Worm (Caenorhabditis elegans) whole organism, L3 larva: ENCODE measurements around the gene C06C6.8.

Experiments used
- R02D3.7 ChIP-seq: fragments of 150-350 bp; optimal IDR thresholded peaks from 2 replicates; lab custom pipeline; 2014; ENCODE audit warnings: missing biosample characterization, missing genetic modification characterization
- ZK546.5 ChIP-seq: sonication (generic microtip); optimal IDR thresholded peaks from 2 replicates; lab custom pipeline; 2017; ENCODE audit warnings: missing biosample characterization, missing genetic modification characterization
- ama-1 ChIP-seq: fragments of 150-350 bp; optimal IDR thresholded peaks from 2 replicates; lab custom pipeline; 2018
- ceh-28 ChIP-seq: fragments of 150-350 bp; optimal IDR thresholded peaks from 2 replicates; lab custom pipeline; 2014; ENCODE audit warnings: missing biosample characterization, missing genetic modification reagents, missing genetic modification characterization
- egl-5 ChIP-seq: fragments of 150-350 bp; optimal IDR thresholded peaks from 2 replicates; lab custom pipeline; 2017; ENCODE audit warnings: missing biosample characterization, missing genetic modification reagents, missing genetic modification characterization, inconsistent platforms
- elt-1 ChIP-seq: fragments of 150-350 bp; optimal IDR thresholded peaks from 2 replicates; lab custom pipeline; 2014; ENCODE audit warnings: missing biosample characterization, missing genetic modification characterization
- elt-2 ChIP-seq: sonication (generic microtip); optimal IDR thresholded peaks from 2 replicates; lab custom pipeline; 2016; ENCODE audit warnings: missing genetic modification reagents, mild to moderate bottlenecking, missing genetic modification characterization, missing compliant biosample characterization
- eor-1 ChIP-seq, 2 experiments: fragments of 150-350 bp; optimal IDR thresholded peaks; 2 replicates each; lab custom pipeline; 2014 to 2018; ENCODE audit warnings: missing biosample characterization in 2 of 2, missing genetic modification characterization in 2 of 2
- fkh-10 ChIP-seq: sonication (generic microtip); optimal IDR thresholded peaks from 2 replicates; lab custom pipeline; 2017; ENCODE audit warnings: missing biosample characterization, missing genetic modification reagents, missing genetic modification characterization
- fkh-2 ChIP-seq: fragments of 150-350 bp; optimal IDR thresholded peaks from 2 replicates; lab custom pipeline; 2014; ENCODE audit warnings: missing biosample characterization, missing genetic modification reagents, missing genetic modification characterization
- jun-1 ChIP-seq: fragments of 150-350 bp; optimal IDR thresholded peaks from 2 replicates; lab custom pipeline; 2014; ENCODE audit warnings: missing biosample characterization, missing genetic modification reagents, missing genetic modification characterization
- lin-39 ChIP-seq: fragments of 150-350 bp; optimal IDR thresholded peaks from 2 replicates; lab custom pipeline; 2018; ENCODE audit warnings: missing biosample characterization, missing genetic modification reagents, missing genetic modification characterization
- lsy-12 ChIP-seq: sonication (generic microtip); optimal IDR thresholded peaks from 2 replicates; lab custom pipeline; 2016; ENCODE audit warnings: mild to moderate bottlenecking, missing genetic modification characterization, missing compliant biosample characterization
- nfya-1 ChIP-seq: sonication (generic microtip); optimal IDR thresholded peaks from 2 replicates; lab custom pipeline; 2017; ENCODE audit warnings: missing genetic modification characterization, mild to moderate bottlenecking, missing compliant biosample characterization, antibody characterized with exemption, moderate library complexity; ENCODE audit not compliant: insufficient read depth
- nhr-12 ChIP-seq: fragments of 150-350 bp; optimal IDR thresholded peaks from 2 replicates; lab custom pipeline; 2014; ENCODE audit warnings: missing biosample characterization, missing genetic modification characterization
- nhr-23 ChIP-seq: fragments of 150-350 bp; optimal IDR thresholded peaks from 2 replicates; lab custom pipeline; 2014; ENCODE audit warnings: missing biosample characterization, missing genetic modification reagents, missing genetic modification characterization
- nhr-237 ChIP-seq: fragments of 150-350 bp; optimal IDR thresholded peaks from 2 replicates; lab custom pipeline; 2014; ENCODE audit warnings: missing biosample characterization, missing genetic modification characterization
- nhr-28 ChIP-seq: fragments of 150-350 bp; optimal IDR thresholded peaks from 2 replicates; lab custom pipeline; 2014; ENCODE audit warnings: missing biosample characterization, missing genetic modification characterization
- nhr-43 ChIP-seq: sonication (generic microtip); optimal IDR thresholded peaks from 2 replicates; lab custom pipeline; 2016; ENCODE audit warnings: mild to moderate bottlenecking, missing genetic modification characterization, missing compliant biosample characterization; ENCODE audit not compliant: poor library complexity, severe bottlenecking
- pha-4 ChIP-seq: fragments of 150-350 bp; optimal IDR thresholded peaks from 2 replicates; lab custom pipeline; 2014; ENCODE audit warnings: missing biosample characterization, missing genetic modification reagents, missing genetic modification characterization
- pqm-1 ChIP-seq: fragments of 150-350 bp; optimal IDR thresholded peaks from 2 replicates; lab custom pipeline; 2017; ENCODE audit warnings: missing biosample characterization, missing genetic modification characterization, inconsistent platforms
- skn-1 ChIP-seq: fragments of 150-350 bp; optimal IDR thresholded peaks from 2 replicates; lab custom pipeline; 2014; ENCODE audit warnings: missing biosample characterization, missing genetic modification characterization
- tbx-2 ChIP-seq: sonication (generic microtip); optimal IDR thresholded peaks from 2 replicates; lab custom pipeline; 2016; ENCODE audit warnings: mild to moderate bottlenecking, missing genetic modification characterization, missing compliant biosample characterization
- zag-1 ChIP-seq: fragments of 150-350 bp; optimal IDR thresholded peaks from 2 replicates; lab custom pipeline; 2014; ENCODE audit warnings: missing biosample characterization, missing genetic modification characterization
- ztf-11 ChIP-seq: fragments of 150-350 bp; optimal IDR thresholded peaks from 2 replicates; lab custom pipeline; 2014; ENCODE audit warnings: missing biosample characterization, missing genetic modification characterization
- ztf-4 ChIP-seq: fragments of 150-350 bp; optimal IDR thresholded peaks from 2 replicates; lab custom pipeline; 2014; ENCODE audit warnings: missing biosample characterization, missing genetic modification characterization

C06C6.8 gene

DNA sequence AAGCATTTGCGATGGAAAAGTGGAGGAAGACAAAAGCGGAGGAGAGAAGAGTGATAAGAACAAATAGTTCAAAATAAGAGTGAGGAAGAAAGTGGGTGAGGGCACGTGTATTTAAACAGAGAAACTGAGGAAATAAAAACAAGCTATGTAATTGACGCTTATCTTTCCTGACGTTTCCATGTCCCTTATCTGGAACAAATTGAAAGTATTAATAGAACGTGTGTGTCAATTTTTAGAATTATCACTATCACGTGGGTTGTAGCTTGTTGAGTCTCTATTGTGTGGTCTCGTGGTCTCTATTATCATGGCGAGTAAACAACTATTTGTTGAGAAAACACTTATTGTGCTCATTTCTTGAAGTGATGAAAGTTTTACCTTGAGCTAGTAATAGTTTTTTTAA is 48.9 kb downstream of the C06C6.8 start, which contains the start of gene T10C6.15:
Gene T10C6.15, minus strand, starts transcription at position 104 of the 400 bp plus-strand sequence.
- TF ChIP-seq nhr-43, result peak; percentile 57
- no peak for TF ChIP-seq ceh-28 (tag; lab: Kevin White, UChicago)
- no peak for TF ChIP-seq tbx-2 (tag; lab: Kevin White, UChicago)
- TF ChIP-seq elt-1 (tag; lab: Kevin White, UChicago), result no peak
- no peak for TF ChIP-seq ztf-11
- no peak for TF ChIP-seq ama-1 (lab: Kevin White, UChicago)
- TF ChIP-seq lsy-12 (tag; lab: Kevin White, UChicago), result no peak
- TF ChIP-seq nhr-12 (tag; lab: Kevin White, UChicago), result no peak
- no peak for TF ChIP-seq skn-1 (tag; lab: Kevin White, UChicago)
- peak; percentile 82 for TF ChIP-seq jun-1 (tag; lab: Kevin White, UChicago)
- TF ChIP-seq fkh-2 (tag; lab: Kevin White, UChicago), result no peak
- peak; percentile 99 for TF ChIP-seq elt-2 (tag; lab: Kevin White, UChicago)
- TF ChIP-seq nfya-1 (tag; lab: Kevin White, UChicago), result no peak
- TF ChIP-seq lin-39 (tag; lab: Kevin White, UChicago), result no peak
- peak; percentile 90 for TF ChIP-seq pha-4 (tag; lab: Kevin White, UChicago)
- TF ChIP-seq pqm-1, result peak; percentile 92
- no peak for TF ChIP-seq ZK546.5
- no peak for TF ChIP-seq zag-1 (tag; lab: Kevin White, UChicago)
- no peak for TF ChIP-seq nhr-23 (tag; lab: Kevin White, UChicago)

DNA sequence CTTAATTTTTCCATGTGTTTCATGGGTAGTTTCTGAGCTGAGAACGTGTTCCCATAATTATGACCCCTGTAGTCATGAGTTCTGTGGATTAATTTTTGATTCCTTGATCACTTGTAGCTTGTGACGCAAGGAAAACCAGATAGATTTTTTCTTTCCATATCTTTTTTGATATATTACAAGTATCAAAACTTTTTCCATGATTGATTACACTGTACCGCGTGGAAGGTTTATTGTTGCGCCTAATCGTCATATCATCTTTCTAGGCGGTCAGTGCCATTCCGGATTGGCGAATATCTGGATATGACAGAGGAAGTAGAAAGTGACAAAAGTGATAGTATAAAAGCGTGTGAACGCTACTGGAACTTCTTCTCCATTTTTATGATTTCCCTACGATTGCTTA is 49.6 kb downstream of the C06C6.8 start, which contains the start of gene ZK285.2:
Gene ZK285.2, plus strand, starts transcription at position 301 of the 400 bp plus-strand sequence.
- TF ChIP-seq eor-1 (tag; optimal IDR thresholded peaks at IDR 0.05; lab: Kevin White, UChicago) (no peak), R02D3.7 (tag; lab: Kevin White, UChicago) (no peak), skn-1 (tag; lab: Kevin White, UChicago) (no peak), nhr-28 (no peak), egl-5 (tag; lab: Kevin White, UChicago) (no peak), fkh-10 (GFP tag; lab: Kevin White, UChicago) (no peak), nhr-43 (no peak), nhr-237 (tag; lab: Kevin White, UChicago) (no peak), elt-1 (tag; lab: Kevin White, UChicago) (no peak), zag-1 (tag; lab: Kevin White, UChicago) (no peak), ztf-4 (tag; lab: Kevin White, UChicago) (no peak), lsy-12 (tag; lab: Kevin White, UChicago) (no peak)
- TF ChIP-seq, all 47 proteins: peak for 0

DNA sequence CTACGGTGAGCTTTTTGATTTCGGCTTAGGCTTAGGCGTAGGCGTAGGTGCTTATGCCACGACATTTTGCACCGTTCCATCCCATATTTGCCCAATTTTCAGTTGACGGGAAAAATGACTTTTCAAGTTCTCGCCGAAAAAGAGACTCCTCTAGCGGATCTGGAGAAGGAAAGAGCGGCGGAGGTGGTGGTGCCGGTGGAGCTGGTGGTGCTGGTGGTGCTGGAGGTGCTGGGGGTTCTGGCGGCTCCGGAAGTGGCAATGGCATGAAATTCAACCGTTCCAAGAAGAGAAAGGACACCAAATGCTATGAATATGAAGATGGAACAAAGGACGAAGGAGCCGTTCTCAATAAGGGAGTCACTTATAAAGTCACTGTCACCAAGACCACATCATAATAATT is 50.1 kb downstream of the C06C6.8 start:
- TF ChIP-seq elt-1 (tag; lab: Kevin White, UChicago), result no peak
